Fruit fly (Drosophila melanogaster): ENCODE data around the gene CG18130.

DNA sequence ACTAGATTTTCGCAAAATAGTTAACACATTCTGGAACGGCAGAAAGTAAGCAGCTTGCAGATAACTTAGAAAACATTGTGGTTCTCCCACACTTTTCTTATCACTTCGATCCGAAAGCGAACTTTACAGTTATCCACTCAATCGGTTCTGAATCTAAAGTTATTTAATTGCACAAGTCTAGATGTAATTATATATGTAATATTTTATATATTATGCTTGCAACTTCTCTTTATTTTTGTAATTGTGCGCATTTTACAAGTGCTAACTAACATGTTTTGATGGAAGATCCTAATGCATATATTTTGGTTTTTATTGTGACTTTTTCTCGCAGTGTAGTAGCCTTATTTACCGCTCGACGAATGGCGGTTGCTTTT lies 11.8 kb upstream of the CG18130 start:
- no peak for TF ChIP-seq toe (GFP tag; optimal IDR thresholded peaks at IDR 0.05)
- TF ChIP-seq CG1620 (GFP tag; optimal IDR thresholded peaks at IDR 0.05), result no peak
- no peak for TF ChIP-seq CG7101 (tag; optimal IDR thresholded peaks at IDR 0.05)
- no peak for TF ChIP-seq CG5204 (GFP tag; optimal IDR thresholded peaks at IDR 0.05)
- no peak for TF ChIP-seq CG7045 (GFP tag; optimal IDR thresholded peaks at IDR 0.05)
- TF ChIP-seq ovo (GFP tag; optimal IDR thresholded peaks at IDR 0.05), result no peak
- TF ChIP-seq Clk (GFP tag; optimal IDR thresholded peaks at IDR 0.05), result no peak
- no peak for TF ChIP-seq tj (GFP tag; optimal IDR thresholded peaks at IDR 0.05)
- TF ChIP-seq cic (GFP tag; optimal IDR thresholded peaks at IDR 0.05), result no peak
